Worm (Caenorhabditis elegans) whole organism, young adult: ENCODE results near the gene ZK262.4.

ENCODE experiments used
- F49E8.2 ChIP-seq: sonication (generic microtip); optimal IDR thresholded peaks from 3 replicates; lab custom pipeline; 2017; ENCODE audit warnings: missing genetic modification characterization, mild to moderate bottlenecking, missing compliant biosample characterization, antibody characterized with exemption, moderate library complexity; ENCODE audit not compliant: insufficient read depth
- F52B5.7 ChIP-seq: sonication (generic microtip); optimal IDR thresholded peaks from 2 replicates; lab custom pipeline; 2016; ENCODE audit warnings: mild to moderate bottlenecking, missing genetic modification characterization, missing compliant biosample characterization
- ama-1 ChIP-seq, 3 experiments: fragments of 150-350 bp in 1 of 3; sonication (generic microtip) in 2 of 3; optimal IDR thresholded peaks; 2 replicates each; lab custom pipeline; 2014 to 2018; ENCODE audit warnings: missing biosample characterization in 2 of 3, missing genetic modification characterization in 2 of 3, missing genetic modification reagents in 2 of 3
- dox-1 ChIP-seq: fragments of 200-800 bp; sonication (Bioruptor generic); IDR thresholded peaks from 2 replicates; pipeline ENCODE4 v1.3.6; 2022; ENCODE audit warnings: missing genetic modification reagents, missing genetic modification characterization, missing compliant biosample characterization
- dpl-1 ChIP-seq: fragments of 150-350 bp; optimal IDR thresholded peaks from 2 replicates; lab custom pipeline; 2014; ENCODE audit warnings: missing biosample characterization, missing genetic modification reagents, missing genetic modification characterization
- ets-4 ChIP-seq: fragments of 200-800 bp; sonication (Bioruptor generic); optimal IDR thresholded peaks from 2 replicates; lab custom pipeline; 2018; ENCODE audit warnings: mild to moderate bottlenecking, missing genetic modification characterization, missing compliant biosample characterization
- pha-4 ChIP-seq: fragments of 150-350 bp; sonication (generic microtip); optimal IDR thresholded peaks from 2 replicates; lab custom pipeline; 2014; ENCODE audit warnings: missing biosample characterization, missing genetic modification reagents, missing genetic modification characterization
- snpc-3.4 ChIP-seq: sonication (generic microtip); optimal IDR thresholded peaks from 2 replicates; lab custom pipeline; 2017; ENCODE audit warnings: missing genetic modification characterization, mild to moderate bottlenecking, missing compliant biosample characterization, antibody characterized with exemption, moderate library complexity, missing genotype, missing genetic modification reagents
- ztf-6 ChIP-seq: fragments of 200-800 bp; sonication (Bioruptor generic); IDR thresholded peaks from 2 replicates; pipeline ENCODE4 v1.3.6; 2022; ENCODE audit warnings: missing genetic modification reagents, missing genetic modification characterization, missing compliant biosample characterization

ce11 chrV:18395649-18396048, 28.7 kb downstream of the ZK262.4 start, which contains the start of gene Y51A2B.9:
- TF ChIP-seq F52B5.7 (tag; lab: Kevin White, UChicago) (no peak), snpc-3.4 (tag; lab: Kevin White, UChicago) (no peak), dpl-1 (no peak), ztf-6 (GFP tag; lab: Robert Waterston, UW) (no peak), dox-1 (no peak), ama-1 (optimal IDR thresholded peaks at IDR 0.05; lab: Kevin White, UChicago) (no peak), ama-1 (GFP tag; optimal IDR thresholded peaks at IDR 0.05; lab: Kevin White, UChicago) (no peak), ets-4 (GFP tag; lab: Kevin White, UChicago) (no peak), F49E8.2 (tag; lab: Kevin White, UChicago) (no peak), pha-4 (tag; lab: Kevin White, UChicago) (no peak)
